Worm (Caenorhabditis elegans) whole organism, midembryonic: ENCODE data around the gene cyp-13B1.

Source experiments
- T22C8.4 ChIP-seq: fragments of 200-800 bp; sonication (Bioruptor generic); IDR thresholded peaks from 2 replicates; pipeline ENCODE4 v1.3.6; 2022; ENCODE audit warnings: missing genetic modification characterization, missing compliant biosample characterization
- cog-1 ChIP-seq: sonication (generic microtip); optimal IDR thresholded peaks from 2 replicates; lab custom pipeline; 2016; ENCODE audit warnings: missing genetic modification characterization, missing compliant biosample characterization
- flt-1 ChIP-seq: fragments of 200-800 bp; sonication (Bioruptor generic); IDR thresholded peaks from 2 replicates; pipeline ENCODE4 v1.3.6; 2022; ENCODE audit warnings: missing genetic modification characterization, missing compliant biosample characterization
- klf-2 ChIP-seq: fragments of 200-800 bp; sonication (Bioruptor generic); conservative IDR thresholded peaks from 2 replicates; pipeline ENCODE4 v1.3.6; 2022; ENCODE audit warnings: missing genetic modification reagents, missing genetic modification characterization, missing compliant biosample characterization
- med-1 ChIP-seq: sonication (generic microtip); optimal IDR thresholded peaks from 2 replicates; lab custom pipeline; 2017; ENCODE audit warnings: missing genetic modification characterization, mild to moderate bottlenecking, missing compliant biosample characterization, antibody characterized with exemption, missing genetic modification reagents; ENCODE audit not compliant: insufficient read depth
- ref-1 ChIP-seq: fragments of 200-800 bp; sonication (Bioruptor generic); conservative IDR thresholded peaks from 2 replicates; pipeline ENCODE4 v1.3.6; 2022; ENCODE audit warnings: missing genetic modification reagents, missing genetic modification characterization, missing compliant biosample characterization
- tab-1 ChIP-seq: fragments of 200-800 bp; sonication (Bioruptor generic); IDR thresholded peaks from 2 replicates; pipeline ENCODE4 v1.3.6; 2022; ENCODE audit warnings: missing genetic modification characterization, missing compliant biosample characterization
- ztf-23 ChIP-seq: fragments of 200-800 bp; sonication (Bioruptor generic); IDR thresholded peaks from 2 replicates; pipeline ENCODE4 v1.3.6; 2022; ENCODE audit warnings: missing genetic modification reagents, missing genetic modification characterization, missing compliant biosample characterization
- ztf-29 ChIP-seq: fragments of 200-800 bp; sonication (Bioruptor generic); IDR thresholded peaks from 2 replicates; pipeline ENCODE4 v1.3.6; 2022; ENCODE audit warnings: missing genetic modification reagents, missing genetic modification characterization, missing compliant biosample characterization

cyp-13B1 gene

DNA sequence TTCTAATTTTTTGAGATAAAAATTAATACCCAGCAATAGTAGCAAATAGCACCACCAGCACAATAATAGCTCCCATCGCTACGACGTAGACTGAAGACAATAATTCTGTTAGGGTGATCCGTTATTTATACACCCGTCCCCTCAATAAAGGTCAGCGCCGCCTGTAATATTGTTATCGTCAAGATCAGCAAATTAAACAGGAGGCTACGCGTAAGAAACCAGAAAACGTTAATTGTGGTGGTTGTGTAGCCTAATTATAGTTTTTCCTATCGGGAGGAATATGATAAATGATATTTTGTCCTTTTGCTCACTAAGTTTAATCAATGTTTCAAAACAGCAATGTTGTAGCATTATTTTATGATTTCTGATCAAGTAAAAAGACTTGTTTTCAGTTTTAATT is at the start of gene cyp-13B1, which contains the start of gene C29F7.1:
cyp-13B1 (minus strand) TSS at position 101 of the 400 bp plus-strand sequence.
C29F7.1 (plus strand) TSS at position 394 of the 400 bp plus-strand sequence.
- no peak for TF ChIP-seq tab-1 (GFP tag; lab: Robert Waterston, UW)
- no peak for TF ChIP-seq ztf-29 (GFP tag; lab: Robert Waterston, UW)
- no peak for TF ChIP-seq klf-2 (GFP tag; lab: Robert Waterston, UW)
- TF ChIP-seq flt-1 (GFP tag; lab: Robert Waterston, UW), result no peak
- no peak for TF ChIP-seq ztf-23
- no peak for TF ChIP-seq cog-1 (tag; lab: Kevin White, UChicago)
- no peak for TF ChIP-seq med-1 (GFP tag; lab: Kevin White, UChicago)
- TF ChIP-seq T22C8.4 (GFP tag; lab: Robert Waterston, UW), result no peak

DNA sequence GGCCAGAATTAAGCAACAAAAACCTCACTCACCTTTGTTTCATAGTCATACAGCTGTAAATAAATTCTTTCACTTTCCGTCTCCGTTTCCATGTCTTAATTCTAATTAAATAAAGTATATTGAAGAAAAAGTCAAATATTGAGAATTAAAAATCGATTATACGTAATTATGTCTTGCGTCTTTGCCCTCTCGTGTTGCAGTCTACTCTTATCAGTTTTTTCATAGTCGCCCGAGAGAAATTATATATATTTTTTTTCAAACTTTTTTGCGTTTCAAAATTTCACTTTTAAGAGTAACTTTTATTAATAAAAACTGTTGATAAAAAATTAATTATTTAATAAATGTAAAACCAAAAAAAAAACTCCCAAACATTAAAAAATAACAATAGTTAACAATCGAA is 47.0 kb upstream of the cyp-13B1 start, which contains the start of gene flr-1:
flr-1 (minus strand) TSS at position 101 of the 400 bp plus-strand sequence.
- TF ChIP-seq flt-1 (GFP tag; lab: Robert Waterston, UW), result no peak
- no peak for TF ChIP-seq klf-2 (GFP tag; lab: Robert Waterston, UW)
- no peak for TF ChIP-seq tab-1 (GFP tag; lab: Robert Waterston, UW)
- TF ChIP-seq ref-1 (GFP tag; lab: Robert Waterston, UW), result no peak
- TF ChIP-seq ztf-29 (GFP tag; lab: Robert Waterston, UW), result no peak
- TF ChIP-seq ztf-23, result no peak
- TF ChIP-seq cog-1 (tag; lab: Kevin White, UChicago), result no peak
- no peak for TF ChIP-seq med-1 (GFP tag; lab: Kevin White, UChicago)
- no peak for TF ChIP-seq T22C8.4 (GFP tag; lab: Robert Waterston, UW)

DNA sequence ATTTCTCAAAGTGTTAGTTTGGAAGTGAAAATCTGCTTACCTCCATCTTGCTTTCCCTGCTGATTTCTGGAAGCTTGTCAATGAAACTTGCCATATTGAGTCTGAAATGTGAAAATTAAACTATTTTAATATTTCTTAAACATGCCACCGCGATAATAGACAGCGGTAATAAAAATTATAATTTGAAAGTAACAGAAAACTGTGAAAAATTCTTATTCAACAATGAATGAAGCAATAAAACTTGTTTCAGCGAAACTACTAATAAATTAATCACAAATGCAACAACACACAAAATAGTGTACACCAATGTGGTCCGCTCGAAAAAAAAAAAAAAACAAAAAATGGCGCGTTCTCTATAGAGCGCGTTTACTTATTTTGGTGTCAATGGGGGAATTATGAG is 42.1 kb upstream of the cyp-13B1 start, which contains the start of gene F02D10.6:
F02D10.6 (minus strand) TSS at position 101 of the 400 bp plus-strand sequence.
- TF ChIP-seq T22C8.4 (GFP tag; lab: Robert Waterston, UW), result no peak
- no peak for TF ChIP-seq cog-1 (tag; lab: Kevin White, UChicago)
- no peak for TF ChIP-seq flt-1 (GFP tag; lab: Robert Waterston, UW)
- TF ChIP-seq tab-1 (GFP tag; lab: Robert Waterston, UW), result no peak
- no peak for TF ChIP-seq klf-2 (GFP tag; lab: Robert Waterston, UW)
- no peak for TF ChIP-seq ztf-29 (GFP tag; lab: Robert Waterston, UW)
- TF ChIP-seq ztf-23, result no peak
- no peak for TF ChIP-seq med-1 (GFP tag; lab: Kevin White, UChicago)
- no peak for TF ChIP-seq ref-1 (GFP tag; lab: Robert Waterston, UW)

DNA sequence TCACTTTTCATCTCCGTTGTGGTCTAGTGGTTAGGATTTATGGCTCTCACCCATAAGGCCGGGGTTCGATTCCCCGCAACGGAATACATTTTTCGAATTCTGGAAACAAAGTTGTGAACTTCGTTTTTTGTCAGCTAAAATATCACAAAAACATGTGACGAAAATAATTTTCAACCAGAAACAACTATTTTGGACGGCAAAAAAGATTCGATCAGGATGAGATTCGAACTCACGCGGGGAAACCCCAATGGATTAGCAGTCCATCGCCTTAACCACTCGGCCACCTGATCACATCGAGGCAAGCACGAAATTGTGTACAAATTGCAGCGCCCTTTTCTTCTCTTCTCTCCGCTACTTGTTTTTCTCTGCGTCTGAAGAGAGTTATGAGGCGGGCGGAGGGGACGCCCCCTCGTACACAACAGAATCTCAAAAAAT is 39.2 kb upstream of the cyp-13B1 start:
- TF ChIP-seq ref-1 (GFP tag; lab: Robert Waterston, UW) (peak; percentile 68), flt-1 (GFP tag; lab: Robert Waterston, UW) (peak; percentile 83), ztf-23 (peak; percentile 92), ztf-29 (GFP tag; lab: Robert Waterston, UW) (peak; percentile 73), klf-2 (GFP tag; lab: Robert Waterston, UW) (0 out of 2 replicates have a peak, but pooled peaks have one; percentile 47), tab-1 (GFP tag; lab: Robert Waterston, UW) (peak; percentile 87), cog-1 (tag; lab: Kevin White, UChicago) (peak; percentile 55), T22C8.4 (GFP tag; lab: Robert Waterston, UW) (peak; percentile 74)

DNA sequence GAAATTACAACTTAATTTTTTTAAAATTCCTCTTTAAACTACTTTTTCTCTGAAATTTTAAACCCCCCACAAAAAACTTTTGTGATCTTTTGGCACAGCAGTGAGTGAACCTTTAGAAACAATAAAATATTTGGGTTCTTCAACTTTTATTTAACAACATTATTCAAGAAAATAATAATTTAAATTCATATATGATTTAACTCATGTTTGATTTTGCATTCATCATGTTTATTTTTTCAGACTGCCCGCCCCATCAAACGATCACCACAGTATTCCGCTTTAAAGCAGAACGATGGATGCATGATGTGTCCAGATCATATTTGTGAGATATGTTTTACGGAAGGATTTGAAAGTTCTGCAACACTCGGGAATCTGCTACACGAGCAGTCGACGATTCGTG is 37.0 kb upstream of the cyp-13B1 start, which contains the start of gene set-8:
set-8 (plus strand) TSS at position 301 of the 400 bp plus-strand sequence.
- TF ChIP-seq T22C8.4 (GFP tag; lab: Robert Waterston, UW), result no peak
- no peak for TF ChIP-seq ztf-23
- TF ChIP-seq tab-1 (GFP tag; lab: Robert Waterston, UW), result no peak
- TF ChIP-seq klf-2 (GFP tag; lab: Robert Waterston, UW), result no peak
- TF ChIP-seq flt-1 (GFP tag; lab: Robert Waterston, UW), result no peak
- TF ChIP-seq ztf-29 (GFP tag; lab: Robert Waterston, UW), result no peak
- TF ChIP-seq med-1 (GFP tag; lab: Kevin White, UChicago), result no peak
- TF ChIP-seq ref-1 (GFP tag; lab: Robert Waterston, UW), result no peak
- no peak for TF ChIP-seq cog-1 (tag; lab: Kevin White, UChicago)

DNA sequence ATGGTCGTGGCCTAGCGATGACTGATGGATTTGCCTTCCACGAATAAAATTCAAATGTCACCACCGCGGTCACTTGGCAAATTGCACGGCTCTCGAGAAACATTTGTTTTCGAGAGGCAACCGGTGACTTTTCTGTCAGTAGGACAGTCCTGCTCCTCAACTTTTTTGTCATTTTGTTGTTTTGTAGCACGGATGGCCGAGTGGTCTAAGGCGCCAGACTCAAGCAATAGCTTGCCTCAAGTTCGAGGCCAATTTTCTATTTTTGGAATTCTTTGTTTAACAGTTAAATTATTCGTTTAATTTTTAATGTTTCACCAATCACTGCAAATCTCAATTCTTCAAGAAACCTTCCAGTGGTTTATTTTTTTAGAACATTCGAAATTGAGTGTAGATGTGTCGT is 34.8 kb upstream of the cyp-13B1 start:
- no peak for TF ChIP-seq ref-1 (GFP tag; lab: Robert Waterston, UW)
- TF ChIP-seq T22C8.4 (GFP tag; lab: Robert Waterston, UW), result no peak
- no peak for TF ChIP-seq ztf-29 (GFP tag; lab: Robert Waterston, UW)
- no peak for TF ChIP-seq cog-1 (tag; lab: Kevin White, UChicago)
- TF ChIP-seq flt-1 (GFP tag; lab: Robert Waterston, UW), result no peak
- no peak for TF ChIP-seq ztf-23
- no peak for TF ChIP-seq tab-1 (GFP tag; lab: Robert Waterston, UW)
- no peak for TF ChIP-seq med-1 (GFP tag; lab: Kevin White, UChicago)
- no peak for TF ChIP-seq klf-2 (GFP tag; lab: Robert Waterston, UW)

DNA sequence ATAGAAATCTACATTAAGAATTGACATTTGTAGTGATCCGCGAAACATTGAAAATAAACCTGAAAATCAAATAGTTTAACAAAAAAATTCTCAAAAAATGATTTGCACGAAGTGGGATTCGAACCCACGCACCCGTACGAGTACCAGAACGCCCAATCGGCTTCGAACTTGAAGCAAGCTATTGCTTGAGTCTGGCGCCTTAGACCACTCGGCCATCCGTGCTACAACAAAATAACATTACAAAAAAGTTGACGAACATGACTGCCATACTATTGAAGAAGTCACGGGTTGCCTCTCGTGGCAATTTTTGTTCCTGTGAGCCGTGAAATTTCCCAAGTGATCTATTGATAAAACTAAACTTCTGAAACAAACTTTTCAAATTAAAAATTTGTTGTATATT is 33.8 kb upstream of the cyp-13B1 start:
- TF ChIP-seq med-1 (GFP tag; lab: Kevin White, UChicago) (no peak), T22C8.4 (GFP tag; lab: Robert Waterston, UW) (no peak), ztf-29 (GFP tag; lab: Robert Waterston, UW) (no peak), ref-1 (GFP tag; lab: Robert Waterston, UW) (no peak), klf-2 (GFP tag; lab: Robert Waterston, UW) (no peak), ztf-23 (no peak), cog-1 (tag; lab: Kevin White, UChicago) (no peak), tab-1 (GFP tag; lab: Robert Waterston, UW) (no peak), flt-1 (GFP tag; lab: Robert Waterston, UW) (no peak)

DNA sequence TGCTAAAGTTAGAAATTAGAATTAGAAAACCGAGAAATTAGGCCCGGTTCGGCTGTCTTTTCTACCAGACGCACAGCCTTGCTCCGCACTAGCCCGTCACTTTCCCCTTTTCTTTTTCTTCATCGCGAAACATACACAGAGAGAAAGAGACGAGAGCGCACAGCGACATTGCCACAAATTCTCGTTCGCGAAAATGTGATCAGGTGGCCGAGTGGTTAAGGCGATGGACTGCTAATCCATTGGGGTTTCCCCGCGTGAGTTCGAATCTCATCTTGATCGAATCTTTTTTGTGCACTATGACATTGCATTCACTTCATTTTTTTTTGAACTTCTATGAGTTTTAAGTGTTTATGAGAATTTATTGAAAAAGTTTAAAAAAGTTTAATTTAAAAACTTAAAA is 33.0 kb upstream of the cyp-13B1 start:
- TF ChIP-seq ref-1 (GFP tag; lab: Robert Waterston, UW), result no peak
- TF ChIP-seq T22C8.4 (GFP tag; lab: Robert Waterston, UW), result no peak
- 0 out of 2 replicates have a peak, but pooled peaks have one; percentile 19 for TF ChIP-seq klf-2 (GFP tag; lab: Robert Waterston, UW)
- TF ChIP-seq flt-1 (GFP tag; lab: Robert Waterston, UW), result peak; percentile 65
- no peak for TF ChIP-seq med-1 (GFP tag; lab: Kevin White, UChicago)
- TF ChIP-seq tab-1 (GFP tag; lab: Robert Waterston, UW), result no peak
- TF ChIP-seq cog-1 (tag; lab: Kevin White, UChicago), result peak; percentile 46
- TF ChIP-seq ztf-29 (GFP tag; lab: Robert Waterston, UW), result no peak
- TF ChIP-seq ztf-23, result peak; percentile 70; the same call in 1 of the 2 replicates
